Fruit fly (Drosophila melanogaster): ENCODE data around the gene Atg8a.

The Atg8a gene

DNA sequence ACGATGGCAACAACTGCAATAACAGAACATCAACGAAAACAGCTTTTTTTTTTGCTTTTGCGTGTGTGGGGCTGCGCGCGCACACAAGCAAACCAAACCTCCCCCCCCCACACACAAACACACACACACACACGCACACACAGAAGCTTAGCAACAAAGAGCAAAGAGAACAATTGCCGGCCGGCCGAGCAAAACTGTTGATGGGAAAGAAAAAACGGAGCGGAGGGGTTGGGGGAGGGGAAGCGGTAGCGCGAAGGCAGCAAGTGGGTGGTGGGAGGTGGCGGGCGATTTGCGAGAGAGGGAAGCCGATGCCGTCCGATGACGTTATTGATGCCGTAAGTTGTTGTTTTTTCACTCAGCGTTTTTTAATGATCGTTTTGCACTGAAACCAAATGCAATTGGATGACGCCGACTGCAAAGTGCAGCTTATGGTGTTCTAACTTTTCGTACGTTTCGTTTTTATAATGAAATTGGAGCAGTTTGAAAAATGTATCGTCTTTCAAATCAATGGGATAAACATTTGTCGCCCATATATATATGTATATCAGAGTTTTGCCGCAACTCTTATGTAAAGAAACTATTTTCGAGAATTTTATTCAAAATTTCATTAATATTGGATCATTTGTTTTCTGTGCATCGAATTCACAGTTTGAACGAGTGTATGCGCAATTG lies 32.3 kb downstream of the Atg8a start (continued):
- TF ChIP-seq CG13894 (tag; optimal IDR thresholded peaks at IDR 0.05) (peak; percentile 40), CG2199 (GFP tag; IDR thresholded peaks at IDR 0.05) (0 out of 3 replicates have a peak, but pooled peaks have one; percentile 27), bowl (GFP tag; IDR thresholded peaks at IDR 0.05) (no peak), br (optimal IDR thresholded peaks at IDR 0.05) (no peak), Adf1 (GFP tag; IDR thresholded peaks at IDR 0.05) (peak; percentile 24; the same call in 1 of the 2 replicates), emc (GFP tag; optimal IDR thresholded peaks at IDR 0.05) (no peak), Hr3 (GFP tag; optimal IDR thresholded peaks at IDR 0.05) (no peak), vvl (GFP tag; IDR thresholded peaks at IDR 0.05) (no peak), CG2202 (tag; optimal IDR thresholded peaks at IDR 0.05) (no peak), Ravus (GFP tag; IDR thresholded peaks at IDR 0.05) (no peak), gce (GFP tag; IDR thresholded peaks at IDR 0.05) (no peak), Ada2b (GFP tag; IDR thresholded peaks at IDR 0.05) (no peak), seq (GFP tag; IDR thresholded peaks at IDR 0.05) (no peak), CG4707 (GFP tag; optimal IDR thresholded peaks at IDR 0.05) (no peak), ab (GFP tag; optimal IDR thresholded peaks at IDR 0.05) (no peak), sc (optimal IDR thresholded peaks at IDR 0.05) (no peak), sc (GFP tag; optimal IDR thresholded peaks at IDR 0.05) (no peak), az2 (GFP tag; optimal IDR thresholded peaks at IDR 0.05) (no peak), ap (GFP tag; IDR thresholded peaks at IDR 0.05) (no peak), CG4854 (GFP tag; optimal IDR thresholded peaks at IDR 0.05) (no peak), CG5180 (GFP tag; optimal IDR thresholded peaks at IDR 0.05) (no peak), fu2 (GFP tag; optimal IDR thresholded peaks at IDR 0.05) (no peak), CG14014 (GFP tag; IDR thresholded peaks at IDR 0.05) (0 out of 2 replicates have a peak, but pooled peaks have one; percentile 24), Fer3 (tag; optimal IDR thresholded peaks at IDR 0.05) (no peak), CG10321 (GFP tag; IDR thresholded peaks at IDR 0.05) (no peak), CG11696 (GFP tag; IDR thresholded peaks at IDR 0.05) (no peak), CG6683 (GFP tag; optimal IDR thresholded peaks at IDR 0.05) (no peak), ftz-f1 (GFP tag; optimal IDR thresholded peaks at IDR 0.05) (no peak), CG6689 (GFP tag; IDR thresholded peaks at IDR 0.05) (no peak), Sox100B (GFP tag; optimal IDR thresholded peaks at IDR 0.05) (no peak), peb (GFP tag; IDR thresholded peaks at IDR 0.05) (no peak), CG4617 (GFP tag; optimal IDR thresholded peaks at IDR 0.05; ENCODE audit: borderline replicate concordance) (no peak), CG9437 (GFP tag; optimal IDR thresholded peaks at IDR 0.05) (no peak), CG14667 (GFP tag; IDR thresholded peaks at IDR 0.05) (no peak), Opbp (GFP tag; IDR thresholded peaks at IDR 0.05; ENCODE audit: partially characterized antibody) (no peak), CG18619 (GFP tag; optimal IDR thresholded peaks at IDR 0.05) (no peak), HmgD (GFP tag; optimal IDR thresholded peaks at IDR 0.05) (no peak), CG2712 (tag; optimal IDR thresholded peaks at IDR 0.05) (no peak), phol (tag; optimal IDR thresholded peaks at IDR 0.05) (no peak), Dip2 (GFP tag; IDR thresholded peaks at IDR 0.05) (no peak), CG17612 (GFP tag; IDR thresholded peaks at IDR 0.05) (no peak), CG12104 (GFP tag; optimal IDR thresholded peaks at IDR 0.05) (no peak), h (optimal IDR thresholded peaks at IDR 0.05) (no peak), CG6765 (GFP tag; optimal IDR thresholded peaks at IDR 0.05) (no peak), CG2678 (tag; optimal IDR thresholded peaks at IDR 0.05) (no peak), croc (GFP tag; conservative IDR thresholded peaks at IDR 0.05) (no peak), CG16815 (GFP tag; optimal IDR thresholded peaks at IDR 0.05) (no peak), CG13123 (GFP tag; optimal IDR thresholded peaks at IDR 0.05) (no peak), CG4360 (GFP tag; IDR thresholded peaks at IDR 0.05) (0 out of 2 replicates have a peak, but pooled peaks have one; percentile 8), ro (GFP tag; IDR thresholded peaks at IDR 0.05) (no peak), B-H2 (GFP tag; optimal IDR thresholded peaks at IDR 0.05) (no peak), z (GFP tag; IDR thresholded peaks at IDR 0.05) (no peak), CG4404 (GFP tag; IDR thresholded peaks at IDR 0.05) (no peak)
